Fruit fly (Drosophila melanogaster): Measurements from ENCODE around the gene Cpr67B.

DNA sequence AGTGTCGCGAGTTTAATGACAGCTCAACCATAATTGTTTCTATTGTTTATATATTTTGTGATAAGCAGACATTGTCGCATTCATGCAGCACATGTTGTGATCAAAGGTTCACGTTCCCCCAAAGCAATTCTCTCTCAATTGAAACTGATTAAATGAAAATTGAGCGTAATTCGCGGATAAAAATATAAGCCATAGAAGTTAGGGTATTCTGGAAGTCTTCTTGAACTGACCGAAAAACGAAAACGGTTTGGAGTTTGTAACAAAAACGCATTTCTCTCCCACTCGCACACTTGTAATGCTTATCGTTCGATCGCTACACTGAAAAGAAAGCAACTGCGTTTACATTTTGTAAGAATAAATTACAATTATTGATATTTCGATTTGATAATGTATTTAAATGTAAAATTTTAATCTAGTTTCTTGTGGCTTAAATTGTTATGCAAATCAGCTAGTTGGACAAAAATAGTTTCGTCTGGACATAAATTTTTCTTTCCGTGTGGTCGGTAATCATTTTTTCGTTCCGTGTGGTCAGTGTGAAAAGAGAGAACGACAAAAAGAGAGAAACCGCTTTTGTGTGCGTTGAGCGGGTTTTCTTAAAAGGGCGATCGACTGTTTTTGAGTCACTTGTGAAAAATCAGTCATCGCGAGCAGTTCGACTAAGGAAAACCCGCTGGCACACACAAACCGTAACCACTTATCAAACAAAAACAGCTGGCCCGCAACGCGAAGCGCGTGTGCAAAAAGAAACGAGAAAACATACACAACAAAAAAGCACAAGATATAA, 18.2 kb downstream of the Cpr67B start, which contains the start of gene aay:
- TF ChIP-seq insv (GFP tag; optimal IDR thresholded peaks at IDR 0.05) (peak; percentile 66 to 81), CG7372 (GFP tag; IDR thresholded peaks at IDR 0.05) (peak; percentile 97), nerfin-1 (tag; optimal IDR thresholded peaks at IDR 0.05) (peak; percentile 98), wek (GFP tag; optimal IDR thresholded peaks at IDR 0.05) (peak; percentile 92), slp2 (GFP tag; optimal IDR thresholded peaks at IDR 0.05) (peak; percentile 98), ATbp (GFP tag; optimal IDR thresholded peaks at IDR 0.05) (peak; percentile 99), Oaz (GFP tag; IDR thresholded peaks at IDR 0.05) (peak; percentile 96)
